Worm (Caenorhabditis elegans) whole organism, L3 larva: ENCODE data around the gene F48F5.6.

Source experiments
- R02D3.7 ChIP-seq: fragments of 150-350 bp; optimal IDR thresholded peaks from 2 replicates; lab custom pipeline; 2014; ENCODE audit warnings: missing biosample characterization, missing genetic modification characterization
- ceh-16 ChIP-seq: sonication (generic microtip); optimal IDR thresholded peaks from 2 replicates; lab custom pipeline; 2017; ENCODE audit warnings: missing biosample characterization, missing genetic modification characterization
- ceh-28 ChIP-seq: fragments of 150-350 bp; optimal IDR thresholded peaks from 2 replicates; lab custom pipeline; 2014; ENCODE audit warnings: missing biosample characterization, missing genetic modification reagents, missing genetic modification characterization
- ceh-82 ChIP-seq: fragments of 150-350 bp; optimal IDR thresholded peaks from 2 replicates; lab custom pipeline; 2014; ENCODE audit warnings: missing biosample characterization, missing genetic modification characterization
- ceh-9 ChIP-seq: sonication (generic microtip); optimal IDR thresholded peaks from 2 replicates; lab custom pipeline; 2018; ENCODE audit warnings: missing biosample characterization, missing genetic modification characterization
- egl-27 ChIP-seq: sonication (generic microtip); optimal IDR thresholded peaks from 4 replicates; lab custom pipeline; 2017; ENCODE audit warnings: missing biosample characterization, missing genetic modification reagents, missing genetic modification characterization
- egl-5 ChIP-seq: fragments of 150-350 bp; optimal IDR thresholded peaks from 2 replicates; lab custom pipeline; 2017; ENCODE audit warnings: missing biosample characterization, missing genetic modification reagents, missing genetic modification characterization, inconsistent platforms
- elt-1 ChIP-seq: fragments of 150-350 bp; optimal IDR thresholded peaks from 2 replicates; lab custom pipeline; 2014; ENCODE audit warnings: missing biosample characterization, missing genetic modification characterization
- elt-2 ChIP-seq: sonication (generic microtip); optimal IDR thresholded peaks from 2 replicates; lab custom pipeline; 2016; ENCODE audit warnings: missing genetic modification reagents, mild to moderate bottlenecking, missing genetic modification characterization, missing compliant biosample characterization
- elt-3 ChIP-seq, 3 experiments: fragments of 150-350 bp in 1 of 3; sonication (generic microtip) in 2 of 3; optimal IDR thresholded peaks; 2 replicates in 2 of 3; 4 replicates in 1 of 3; lab custom pipeline; 2014 to 2017; ENCODE audit warnings: missing biosample characterization in 3 of 3, missing genetic modification characterization in 3 of 3
- eor-1 ChIP-seq, 2 experiments: fragments of 150-350 bp; optimal IDR thresholded peaks; 2 replicates each; lab custom pipeline; 2014 to 2018; ENCODE audit warnings: missing biosample characterization in 2 of 2, missing genetic modification characterization in 2 of 2
- fkh-10 ChIP-seq: sonication (generic microtip); optimal IDR thresholded peaks from 2 replicates; lab custom pipeline; 2017; ENCODE audit warnings: missing biosample characterization, missing genetic modification reagents, missing genetic modification characterization
- fkh-2 ChIP-seq: fragments of 150-350 bp; optimal IDR thresholded peaks from 2 replicates; lab custom pipeline; 2014; ENCODE audit warnings: missing biosample characterization, missing genetic modification reagents, missing genetic modification characterization
- hmg-11 ChIP-seq: sonication (generic microtip); optimal IDR thresholded peaks from 2 replicates; lab custom pipeline; 2016; ENCODE audit warnings: missing genetic modification characterization, missing compliant biosample characterization
- jun-1 ChIP-seq: fragments of 150-350 bp; optimal IDR thresholded peaks from 2 replicates; lab custom pipeline; 2014; ENCODE audit warnings: missing biosample characterization, missing genetic modification reagents, missing genetic modification characterization
- lin-15B ChIP-seq: fragments of 150-350 bp; optimal IDR thresholded peaks from 2 replicates; lab custom pipeline; 2014; ENCODE audit warnings: missing biosample characterization, missing genetic modification characterization
- lin-39 ChIP-seq: fragments of 150-350 bp; optimal IDR thresholded peaks from 2 replicates; lab custom pipeline; 2018; ENCODE audit warnings: missing biosample characterization, missing genetic modification reagents, missing genetic modification characterization
- mdl-1 ChIP-seq: fragments of 150-350 bp; optimal IDR thresholded peaks from 2 replicates; lab custom pipeline; 2014; ENCODE audit warnings: missing biosample characterization, missing genetic modification characterization
- mml-1 ChIP-seq: fragments of 150-350 bp; sonication (generic microtip); optimal IDR thresholded peaks from 3 replicates; lab custom pipeline; 2014; ENCODE audit warnings: missing biosample characterization, missing genetic modification characterization
- nfya-1 ChIP-seq: sonication (generic microtip); optimal IDR thresholded peaks from 2 replicates; lab custom pipeline; 2017; ENCODE audit warnings: missing genetic modification characterization, mild to moderate bottlenecking, missing compliant biosample characterization, antibody characterized with exemption, moderate library complexity; ENCODE audit not compliant: insufficient read depth
- nhr-12 ChIP-seq: fragments of 150-350 bp; optimal IDR thresholded peaks from 2 replicates; lab custom pipeline; 2014; ENCODE audit warnings: missing biosample characterization, missing genetic modification characterization
- nhr-23 ChIP-seq: fragments of 150-350 bp; optimal IDR thresholded peaks from 2 replicates; lab custom pipeline; 2014; ENCODE audit warnings: missing biosample characterization, missing genetic modification reagents, missing genetic modification characterization
- nhr-237 ChIP-seq: fragments of 150-350 bp; optimal IDR thresholded peaks from 2 replicates; lab custom pipeline; 2014; ENCODE audit warnings: missing biosample characterization, missing genetic modification characterization
- nhr-25 ChIP-seq: sonication (generic microtip); optimal IDR thresholded peaks from 2 replicates; lab custom pipeline; 2017; ENCODE audit warnings: missing biosample characterization, missing genetic modification characterization
- nhr-28 ChIP-seq: fragments of 150-350 bp; optimal IDR thresholded peaks from 2 replicates; lab custom pipeline; 2014; ENCODE audit warnings: missing biosample characterization, missing genetic modification characterization
- nhr-76 ChIP-seq: fragments of 150-350 bp; sonication (generic microtip); optimal IDR thresholded peaks from 5 replicates; lab custom pipeline; 2014; ENCODE audit warnings: missing biosample characterization, missing genetic modification characterization
- nhr-77 ChIP-seq: fragments of 150-350 bp; optimal IDR thresholded peaks from 2 replicates; lab custom pipeline; 2014; ENCODE audit warnings: missing biosample characterization, missing genetic modification characterization
- pha-4 ChIP-seq: fragments of 150-350 bp; optimal IDR thresholded peaks from 2 replicates; lab custom pipeline; 2014; ENCODE audit warnings: missing biosample characterization, missing genetic modification reagents, missing genetic modification characterization
- pqm-1 ChIP-seq: fragments of 150-350 bp; optimal IDR thresholded peaks from 2 replicates; lab custom pipeline; 2017; ENCODE audit warnings: missing biosample characterization, missing genetic modification characterization, inconsistent platforms
- skn-1 ChIP-seq: fragments of 150-350 bp; optimal IDR thresholded peaks from 2 replicates; lab custom pipeline; 2014; ENCODE audit warnings: missing biosample characterization, missing genetic modification characterization
- snpc-4 ChIP-seq: fragments of 150-350 bp; optimal IDR thresholded peaks from 2 replicates; lab custom pipeline; 2014; ENCODE audit warnings: missing biosample characterization, missing genetic modification characterization
- tbx-2 ChIP-seq: sonication (generic microtip); optimal IDR thresholded peaks from 2 replicates; lab custom pipeline; 2016; ENCODE audit warnings: mild to moderate bottlenecking, missing genetic modification characterization, missing compliant biosample characterization
- unc-39 ChIP-seq: sonication (generic microtip); optimal IDR thresholded peaks from 4 replicates; lab custom pipeline; 2017; ENCODE audit warnings: missing biosample characterization, missing genetic modification characterization
- unc-62 ChIP-seq: fragments of 150-350 bp; sonication (generic microtip); optimal IDR thresholded peaks from 4 replicates; lab custom pipeline; 2014; ENCODE audit warnings: missing biosample characterization, missing genetic modification reagents, missing genetic modification characterization
- ztf-11 ChIP-seq: fragments of 150-350 bp; optimal IDR thresholded peaks from 2 replicates; lab custom pipeline; 2014; ENCODE audit warnings: missing biosample characterization, missing genetic modification characterization
- ztf-4 ChIP-seq: fragments of 150-350 bp; optimal IDR thresholded peaks from 2 replicates; lab custom pipeline; 2014; ENCODE audit warnings: missing biosample characterization, missing genetic modification characterization

The F48F5.6 gene

DNA sequence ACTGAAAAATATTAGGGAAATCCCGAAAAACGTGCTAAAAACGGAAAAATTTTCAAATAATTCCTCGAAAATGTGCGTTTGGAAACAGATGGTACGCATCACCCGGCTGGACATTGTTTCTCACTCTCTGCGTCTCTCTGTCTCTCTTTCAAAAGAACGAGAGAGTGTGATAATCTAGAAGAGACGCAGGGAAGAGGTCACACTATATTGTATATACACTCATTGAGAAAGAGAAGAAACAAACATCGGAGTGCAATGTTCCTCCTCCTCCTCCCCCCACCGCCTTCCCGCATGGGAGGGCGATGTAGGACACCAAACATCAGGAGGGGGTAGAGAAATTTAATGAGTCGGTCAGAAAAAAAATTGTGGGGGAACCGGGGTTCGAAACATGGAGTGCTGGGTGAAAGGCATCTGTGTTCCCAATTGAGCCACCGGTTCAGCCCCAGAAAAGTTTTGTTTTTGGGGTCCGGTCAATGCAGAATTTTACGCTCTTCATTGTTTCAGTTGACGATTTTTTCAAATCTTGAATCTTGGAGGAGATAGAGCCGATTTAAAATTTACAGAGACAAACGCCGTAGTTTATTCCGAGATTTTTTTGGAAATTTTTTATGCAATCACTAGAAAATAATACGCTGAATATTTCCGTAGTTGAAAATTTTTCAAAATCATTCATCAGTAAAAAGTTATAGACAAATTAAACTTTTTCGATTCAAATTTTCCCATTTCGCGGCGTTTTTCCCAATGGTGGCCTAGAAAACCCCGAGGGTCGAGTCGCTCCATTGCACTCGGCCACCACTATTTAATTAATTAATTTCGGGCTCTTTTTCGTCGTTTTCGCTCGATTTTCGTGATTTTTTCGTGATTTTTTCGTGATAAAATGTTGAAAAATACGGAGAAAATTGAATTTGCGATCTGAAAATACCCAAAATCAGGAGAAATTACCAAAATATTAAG is 28.5 kb downstream of the F48F5.6 start:
- peak; percentile 60 for TF ChIP-seq elt-2 (tag; lab: Kevin White, UChicago)
- TF ChIP-seq nhr-23 (tag; lab: Kevin White, UChicago) = peak; percentile 56
- peak; percentile 13 for TF ChIP-seq mdl-1 (tag; lab: Kevin White, UChicago)
- peak; percentile 12 for TF ChIP-seq lin-39 (tag; lab: Kevin White, UChicago)
- peak; percentile 71 for TF ChIP-seq pqm-1
- peak; percentile 5 for TF ChIP-seq fkh-10 (GFP tag; lab: Kevin White, UChicago)
- peak; percentile 29 for TF ChIP-seq nhr-25
- peak; percentile 44 for TF ChIP-seq lin-15B (tag; lab: Kevin White, UChicago)
- TF ChIP-seq unc-39 (tag; lab: Kevin White, UChicago) = no peak
- no peak for TF ChIP-seq ceh-82 (tag; lab: Kevin White, UChicago)
- TF ChIP-seq jun-1 (tag; lab: Kevin White, UChicago) = peak; percentile 67
- TF ChIP-seq nfya-1 (tag; lab: Kevin White, UChicago) = peak; percentile 56
- peak; percentile 89 for TF ChIP-seq pha-4
- peak; percentile 20 for TF ChIP-seq hmg-11 (tag; lab: Kevin White, UChicago)
- TF ChIP-seq ceh-28 (tag; lab: Kevin White, UChicago) = peak; percentile 37
- no peak for TF ChIP-seq ceh-16
- TF ChIP-seq egl-27 (tag; lab: Kevin White, UChicago) = peak; percentile 46
- no peak for TF ChIP-seq unc-62 (GFP tag; lab: Kevin White, UChicago)

DNA sequence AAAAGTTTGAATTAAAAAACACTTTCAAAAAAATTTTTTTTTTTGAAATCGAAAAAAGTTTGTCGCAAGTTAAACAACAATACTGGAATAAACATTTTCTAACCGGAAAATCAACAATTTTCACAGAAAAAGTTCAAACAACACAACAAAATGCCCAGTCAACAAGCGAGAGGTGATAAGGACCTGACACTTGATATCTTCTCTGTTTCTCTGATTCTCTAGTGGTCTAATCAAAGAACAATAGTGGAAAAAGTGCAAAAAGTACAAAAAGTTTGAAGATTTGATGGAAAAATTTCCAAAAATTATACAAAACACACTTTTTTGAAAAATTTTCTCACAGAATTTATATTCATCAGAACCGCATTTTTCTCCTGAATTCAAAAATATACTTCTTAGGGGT is 29.6 kb downstream of the F48F5.6 start:
- TF ChIP-seq ceh-9 (tag; lab: Kevin White, UChicago) (no peak), ztf-4 (tag; lab: Kevin White, UChicago) (no peak), skn-1 (no peak), nhr-76 (tag; lab: Kevin White, UChicago) (peak; percentile 24), lin-15B (tag; lab: Kevin White, UChicago) (no peak), snpc-4 (tag; lab: Kevin White, UChicago) (no peak), ceh-82 (tag; lab: Kevin White, UChicago) (no peak), elt-2 (tag; lab: Kevin White, UChicago) (peak; percentile 51), pqm-1 (peak; percentile 38), egl-27 (tag; lab: Kevin White, UChicago) (no peak), mdl-1 (tag; lab: Kevin White, UChicago) (no peak), elt-3 (tag; optimal IDR thresholded peaks at IDR 0.05; lab: Kevin White, UChicago) (no peak), nhr-237 (tag; lab: Kevin White, UChicago) (no peak), pha-4 (peak; percentile 40), R02D3.7 (tag; lab: Kevin White, UChicago) (no peak), fkh-10 (GFP tag; lab: Kevin White, UChicago) (no peak), ztf-11 (tag; lab: Kevin White, UChicago) (no peak), nhr-12 (no peak), nhr-77 (tag; lab: Kevin White, UChicago) (no peak), hmg-11 (tag; lab: Kevin White, UChicago) (no peak), lin-39 (tag; lab: Kevin White, UChicago) (no peak), nhr-23 (tag; lab: Kevin White, UChicago) (no peak), eor-1 (tag; optimal IDR thresholded peaks at IDR 0.05; lab: Kevin White, UChicago) (no peak), ceh-16 (no peak), nhr-28 (tag; lab: Kevin White, UChicago) (no peak), egl-5 (tag; lab: Kevin White, UChicago) (no peak), tbx-2 (tag; lab: Kevin White, UChicago) (no peak), mml-1 (no peak), fkh-2 (no peak)

DNA sequence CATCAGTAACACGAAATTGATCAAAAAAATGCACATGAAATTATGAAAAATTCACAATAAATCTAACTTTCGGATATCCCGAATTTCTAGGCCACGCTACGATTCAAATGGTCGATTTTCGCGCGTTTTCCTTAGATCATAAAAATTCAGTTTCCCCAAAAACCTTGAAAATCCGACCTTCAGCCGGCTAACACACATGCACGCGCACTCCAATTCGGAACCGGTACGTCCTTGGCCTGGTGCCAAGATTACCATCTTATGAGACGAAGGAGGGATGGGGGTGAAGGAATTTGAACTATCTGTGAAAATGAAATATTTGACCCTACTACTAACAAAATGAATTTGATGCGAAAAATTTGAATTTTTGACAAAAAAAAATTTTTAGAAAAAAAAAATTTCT is 30.2 kb downstream of the F48F5.6 start:
- TF ChIP-seq nhr-23 (tag; lab: Kevin White, UChicago) (peak; percentile 60), unc-62 (GFP tag; lab: Kevin White, UChicago) (no peak), ceh-28 (tag; lab: Kevin White, UChicago) (no peak), elt-1 (tag; lab: Kevin White, UChicago) (peak; percentile 1), fkh-10 (GFP tag; lab: Kevin White, UChicago) (no peak), nhr-25 (peak; percentile 92)
- TF ChIP-seq, all 47 proteins: peak for 3
